Fruit fly (Drosophila melanogaster): ENCODE results near the gene GstZ2.

Gene GstZ2

DNA sequence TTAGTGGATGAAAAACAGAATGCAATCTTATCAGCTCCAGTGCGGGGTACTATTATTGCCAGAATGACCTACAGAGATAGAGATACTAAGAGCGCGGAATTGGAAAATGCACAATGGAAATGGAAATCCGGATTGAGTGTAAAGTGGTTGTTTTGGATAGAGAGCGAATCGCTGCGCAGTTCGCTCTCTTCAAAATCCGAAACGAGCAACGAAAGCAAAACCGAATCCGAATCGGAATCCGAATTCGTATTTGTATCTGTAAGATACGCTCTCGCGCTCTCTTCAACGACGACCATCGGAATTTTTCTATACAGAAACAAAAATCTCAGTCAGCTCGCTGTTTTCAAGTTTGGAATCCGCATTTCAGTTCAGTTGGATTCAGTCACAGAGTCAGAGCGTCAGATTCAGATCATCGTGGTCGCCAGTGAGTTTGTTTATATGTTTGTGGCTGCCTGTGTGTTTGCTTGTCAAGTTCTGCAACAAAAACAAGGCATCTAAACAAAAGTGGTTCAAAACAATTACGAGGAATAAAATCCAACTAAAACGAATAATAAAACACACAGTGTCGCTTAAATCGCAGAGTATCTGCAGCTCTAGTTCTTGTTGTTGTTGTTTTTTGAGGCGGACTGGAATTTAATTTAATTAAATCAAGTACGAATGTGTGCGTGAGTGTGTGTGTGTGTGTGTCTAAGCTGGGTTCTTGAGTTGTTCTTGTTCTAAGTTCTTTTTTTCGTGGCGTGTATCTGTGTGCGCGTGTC lies 42.7 kb downstream of the GstZ2 start, which contains the start of gene ps (continued):
- TF ChIP-seq peb (GFP tag; IDR thresholded peaks at IDR 0.05) (no peak), Spps (tag; optimal IDR thresholded peaks at IDR 0.05) (no peak), Fer1 (GFP tag; optimal IDR thresholded peaks at IDR 0.05) (no peak), CG17829 (tag; optimal IDR thresholded peaks at IDR 0.05) (no peak), CG3838 (GFP tag; optimal IDR thresholded peaks at IDR 0.05) (no peak), D19A (tag; optimal IDR thresholded peaks at IDR 0.05) (peak; percentile 51), CG5953 (GFP tag; IDR thresholded peaks at IDR 0.05) (no peak), CG8388 (GFP tag; optimal IDR thresholded peaks at IDR 0.05) (no peak), chn (GFP tag; optimal IDR thresholded peaks at IDR 0.05) (no peak), CG9727 (GFP tag; optimal IDR thresholded peaks at IDR 0.05) (no peak), CG9215 (GFP tag; IDR thresholded peaks at IDR 0.05) (no peak), ase (GFP tag; IDR thresholded peaks at IDR 0.05) (no peak), CG43689 (GFP tag; IDR thresholded peaks at IDR 0.05) (no peak), zf30C (GFP tag; optimal IDR thresholded peaks at IDR 0.05) (peak; percentile 19), CG7271 (tag; optimal IDR thresholded peaks at IDR 0.05) (no peak), ATbp (GFP tag; optimal IDR thresholded peaks at IDR 0.05) (no peak), CG7786 (GFP tag; optimal IDR thresholded peaks at IDR 0.05) (no peak), CG3065 (GFP tag; optimal IDR thresholded peaks at IDR 0.05) (no peak), NC2β (GFP tag; optimal IDR thresholded peaks at IDR 0.05) (no peak), CG11560 (tag; IDR thresholded peaks at IDR 0.05) (no peak), Lim3 (GFP tag; IDR thresholded peaks at IDR 0.05) (no peak), CG12236 (GFP tag; optimal IDR thresholded peaks at IDR 0.05) (no peak), zen2 (GFP tag; IDR thresholded peaks at IDR 0.05; ENCODE audit: partially characterized antibody) (no peak), Hmr (GFP tag; optimal IDR thresholded peaks at IDR 0.05) (no peak), CG8765 (GFP tag; IDR thresholded peaks at IDR 0.05) (no peak), CG11695 (GFP tag; IDR thresholded peaks at IDR 0.05) (no peak), Nf-YA (GFP tag; IDR thresholded peaks at IDR 0.05) (no peak), CG9817 (tag; optimal IDR thresholded peaks at IDR 0.05) (no peak), CG7372 (GFP tag; IDR thresholded peaks at IDR 0.05) (no peak), CG10979 (tag; optimal IDR thresholded peaks at IDR 0.05) (no peak), stc (GFP tag; IDR thresholded peaks at IDR 0.05) (no peak), CG2199 (GFP tag; IDR thresholded peaks at IDR 0.05) (no peak), MBD-R2 (GFP tag; IDR thresholded peaks at IDR 0.05) (no peak), repo (GFP tag; optimal IDR thresholded peaks at IDR 0.05) (no peak), unpg (GFP tag; optimal IDR thresholded peaks at IDR 0.05) (peak; percentile 16), Xbp1 (GFP tag; optimal IDR thresholded peaks at IDR 0.05) (no peak), pb (GFP tag; optimal IDR thresholded peaks at IDR 0.05) (no peak), HmgZ (tag; optimal IDR thresholded peaks at IDR 0.05) (peak; percentile 23), CG17912 (GFP tag; optimal IDR thresholded peaks at IDR 0.05) (no peak), CG16815 (GFP tag; optimal IDR thresholded peaks at IDR 0.05) (no peak), sd (tag; optimal IDR thresholded peaks at IDR 0.05) (peak; percentile 99), Sox100B (GFP tag; optimal IDR thresholded peaks at IDR 0.05) (no peak), CG18619 (GFP tag; optimal IDR thresholded peaks at IDR 0.05) (no peak), CG4360 (GFP tag; IDR thresholded peaks at IDR 0.05) (no peak), insv (GFP tag; optimal IDR thresholded peaks at IDR 0.05) (peak in 1 of 2 experiments; percentile 78), ap (GFP tag; IDR thresholded peaks at IDR 0.05) (no peak), CG16863 (GFP tag; optimal IDR thresholded peaks at IDR 0.05) (no peak), tup (GFP tag; optimal IDR thresholded peaks at IDR 0.05) (no peak), otp (GFP tag; IDR thresholded peaks at IDR 0.05) (no peak), CG10267 (tag; optimal IDR thresholded peaks at IDR 0.05) (no peak), Tbp (GFP tag; optimal IDR thresholded peaks at IDR 0.05) (no peak), hth (optimal IDR thresholded peaks at IDR 0.05) (no peak)
